Fruit fly (Drosophila melanogaster) Kc167 (cell line): Measurements from ENCODE around the gene CG43394.

ENCODE experiments used
- Myc ChIP-seq: fragments of >200 bp; optimal IDR thresholded peaks from 2 replicates; lab custom pipeline; 2017; ENCODE audit warnings: missing external identifiers
- Sin3A ChIP-seq: fragments of >200 bp; optimal IDR thresholded peaks from 2 replicates; lab custom pipeline; 2018; ENCODE audit warnings: missing external identifiers
- h ChIP-seq: fragments of >200 bp; optimal IDR thresholded peaks from 3 replicates; lab custom pipeline; 2018; ENCODE audit warnings: missing external identifiers
- insv ChIP-seq: fragments of >200 bp; optimal IDR thresholded peaks from 3 replicates; lab custom pipeline; 2018; ENCODE audit warnings: missing external identifiers
- psq ChIP-seq: fragments of >200 bp; optimal IDR thresholded peaks from 2 replicates; lab custom pipeline; 2017; ENCODE audit warnings: missing external identifiers
- ttk ChIP-seq: sonication (Bioruptor generic); optimal IDR thresholded peaks from 2 replicates; lab custom pipeline; 2017; ENCODE audit warnings: missing external identifiers

dm6 chr2L:8148514-8149085, 3.0 kb downstream of the CG43394 start:
- TF ChIP-seq h: no peak
- no peak for TF ChIP-seq Myc (lab: Kevin White, UChicago)
- no peak for TF ChIP-seq psq (lab: Kevin White, UChicago)
- TF ChIP-seq ttk: no peak
- no peak for TF ChIP-seq Sin3A (lab: Kevin White, UChicago)
- no peak for TF ChIP-seq insv (lab: Kevin White, UChicago)
